Fruit fly (Drosophila melanogaster): Measurements from ENCODE around the gene CG4360.

CG4360 gene

dm6 chr3R:20292030-20292879 lies 35.5 kb downstream of the CG4360 start (continued):
- TF ChIP-seq CG14710 (tag; optimal IDR thresholded peaks at IDR 0.05) (peak; percentile 81), CG4820 (GFP tag; optimal IDR thresholded peaks at IDR 0.05) (peak; percentile 75), CG12155 (GFP tag; optimal IDR thresholded peaks at IDR 0.05) (peak; percentile 35), peb (GFP tag; IDR thresholded peaks at IDR 0.05) (no peak), CG5245 (GFP tag; optimal IDR thresholded peaks at IDR 0.05) (peak; percentile 27), sisA (GFP tag; IDR thresholded peaks at IDR 0.05) (peak; percentile 42; the same call in 1 of the 2 replicates), cato (GFP tag; optimal IDR thresholded peaks at IDR 0.05; ENCODE audit: borderline replicate concordance) (peak; percentile 52), CG10979 (tag; optimal IDR thresholded peaks at IDR 0.05) (peak; percentile 82), CG7745 (tag; optimal IDR thresholded peaks at IDR 0.05) (no peak), eyg (GFP tag; optimal IDR thresholded peaks at IDR 0.05) (no peak), dm (GFP tag; optimal IDR thresholded peaks at IDR 0.05) (peak; percentile 18), Awh (GFP tag; IDR thresholded peaks at IDR 0.05) (peak; percentile 53; the same call in 1 of the 2 replicates), pnt (GFP tag; optimal IDR thresholded peaks at IDR 0.05) (peak; percentile 59), CG8388 (GFP tag; optimal IDR thresholded peaks at IDR 0.05) (peak; percentile 56), CG1832 (GFP tag; optimal IDR thresholded peaks at IDR 0.05) (peak; percentile 59), CG8924 (tag; optimal IDR thresholded peaks at IDR 0.05) (peak; percentile 77), Gug (GFP tag; IDR thresholded peaks at IDR 0.05) (peak; percentile 26; the same call in 1 of the 4 replicates), H2.0 (GFP tag; IDR thresholded peaks at IDR 0.05) (peak; percentile 23; the same call in 1 of the 2 replicates), Med (GFP tag) (peak; percentile 63), D19B (GFP tag; optimal IDR thresholded peaks at IDR 0.05) (no peak), jumu (GFP tag; optimal IDR thresholded peaks at IDR 0.05) (peak; percentile 49), pum (GFP tag; optimal IDR thresholded peaks at IDR 0.05) (peak; percentile 63), HmgD (GFP tag; optimal IDR thresholded peaks at IDR 0.05) (no peak), crol (GFP tag; IDR thresholded peaks at IDR 0.05) (peak; percentile 92), gt (GFP tag; IDR thresholded peaks at IDR 0.05) (peak; percentile 28; the same call in 1 of the 2 replicates), E2f2 (GFP tag; IDR thresholded peaks at IDR 0.05) (no peak), pho (GFP tag; optimal IDR thresholded peaks at IDR 0.05) (no peak), kni (GFP tag; optimal IDR thresholded peaks at IDR 0.05) (peak; percentile 90), CG4404 (GFP tag; IDR thresholded peaks at IDR 0.05) (peak; percentile 60), ara (GFP tag; IDR thresholded peaks at IDR 0.05) (peak; percentile 58; the same call in 1 of the 2 replicates), tin (GFP tag; optimal IDR thresholded peaks at IDR 0.05) (peak; percentile 64), Xrp1 (GFP tag; IDR thresholded peaks at IDR 0.05) (peak; percentile 58), CG18476 (GFP tag; optimal IDR thresholded peaks at IDR 0.05) (peak; percentile 55), Eip74EF (GFP tag; optimal IDR thresholded peaks at IDR 0.05) (no peak), nmo (GFP tag; optimal IDR thresholded peaks at IDR 0.05) (peak; percentile 82), CG10267 (tag; optimal IDR thresholded peaks at IDR 0.05) (peak; percentile 73), Oli (tag; optimal IDR thresholded peaks at IDR 0.05) (peak; percentile 75), TFAM (GFP tag; optimal IDR thresholded peaks at IDR 0.05) (peak; percentile 5), toy (GFP tag; IDR thresholded peaks at IDR 0.05) (no peak), lola (GFP tag; optimal IDR thresholded peaks at IDR 0.05) (peak in 1 of 3 experiments; percentile 93), CG4360 (GFP tag; IDR thresholded peaks at IDR 0.05) (peak; percentile 32; the same call in 1 of the 2 replicates), dysf (GFP tag; IDR thresholded peaks at IDR 0.05) (0 out of 3 replicates have a peak, but pooled peaks have one; percentile 14), gem (tag; optimal IDR thresholded peaks at IDR 0.05) (no peak), Bteb2 (GFP tag; optimal IDR thresholded peaks at IDR 0.05) (no peak), Atf3 (GFP tag; optimal IDR thresholded peaks at IDR 0.05) (peak; percentile 51), Elba2 (GFP tag; optimal IDR thresholded peaks at IDR 0.05) (peak; percentile 50), Hr51 (GFP tag; optimal IDR thresholded peaks at IDR 0.05) (no peak), dpn (GFP tag; optimal IDR thresholded peaks at IDR 0.05) (peak; percentile 44 to 56)

All from whole organism, embryonic.